Fruit fly (Drosophila melanogaster): Measurements from ENCODE around the gene Smr.

The Smr gene

dm6 chrX:12658999-12659560 lies 83.3 kb downstream of the Smr start, which contains the start of gene Tis11 (continued):
- TF ChIP-seq Trl (optimal IDR thresholded peaks at IDR 0.05) (peak in 1 of 2 experiments; percentile 4), Trl (GFP tag; optimal IDR thresholded peaks at IDR 0.05) (no peak), Pdp1 (GFP tag; optimal IDR thresholded peaks at IDR 0.05) (peak in 1 of 2 experiments; percentile 37), CG17186 (GFP tag; optimal IDR thresholded peaks at IDR 0.05) (peak; percentile 20), ttk (GFP tag; IDR thresholded peaks at IDR 0.05) (no peak), Hr51 (GFP tag; optimal IDR thresholded peaks at IDR 0.05) (no peak), CG9932 (GFP tag; IDR thresholded peaks at IDR 0.05) (peak; percentile 18; the same call in 1 of the 2 replicates), zf30C (GFP tag; optimal IDR thresholded peaks at IDR 0.05) (peak; percentile 87), mam (GFP tag; optimal IDR thresholded peaks at IDR 0.05) (peak; percentile 25), tio (GFP tag; optimal IDR thresholded peaks at IDR 0.05) (no peak), CG34422 (GFP tag; IDR thresholded peaks at IDR 0.05) (peak; percentile 34; the same call in 1 of the 3 replicates), Dip3 (GFP tag; optimal IDR thresholded peaks at IDR 0.05) (no peak), tin (GFP tag; optimal IDR thresholded peaks at IDR 0.05) (no peak), CG3163 (GFP tag; optimal IDR thresholded peaks at IDR 0.05) (peak; percentile 0), scrt (GFP tag; optimal IDR thresholded peaks at IDR 0.05) (no peak), CG6689 (GFP tag; IDR thresholded peaks at IDR 0.05) (no peak), sens (GFP tag) (peak; percentile 80), CG43689 (GFP tag; IDR thresholded peaks at IDR 0.05) (no peak), psq (GFP tag; optimal IDR thresholded peaks at IDR 0.05) (no peak), ato (GFP tag; IDR thresholded peaks at IDR 0.05; ENCODE audit: partially characterized antibody) (peak; percentile 57), CG12659 (GFP tag; optimal IDR thresholded peaks at IDR 0.05) (peak; percentile 66), B-H2 (GFP tag; optimal IDR thresholded peaks at IDR 0.05) (no peak), Ets65A (GFP tag) (peak; percentile 93), seq (GFP tag; IDR thresholded peaks at IDR 0.05) (no peak), CG3995 (GFP tag; optimal IDR thresholded peaks at IDR 0.05) (peak; percentile 41), nau (GFP tag; optimal IDR thresholded peaks at IDR 0.05) (no peak), CG14965 (GFP tag; optimal IDR thresholded peaks at IDR 0.05; ENCODE audit: borderline replicate concordance) (no peak), pita (GFP tag; optimal IDR thresholded peaks at IDR 0.05) (peak; percentile 77), CG34376 (GFP tag; optimal IDR thresholded peaks at IDR 0.05) (peak; percentile 58), CG17829 (tag; optimal IDR thresholded peaks at IDR 0.05) (peak; percentile 25), CG7745 (tag; optimal IDR thresholded peaks at IDR 0.05) (peak; percentile 23), nerfin-1 (tag; optimal IDR thresholded peaks at IDR 0.05) (no peak), CG16813 (GFP tag; IDR thresholded peaks at IDR 0.05; ENCODE audit: partially characterized antibody) (no peak), Sry-δ (GFP tag; optimal IDR thresholded peaks at IDR 0.05) (peak; percentile 69), nom (GFP tag; optimal IDR thresholded peaks at IDR 0.05) (peak; percentile 57), z (GFP tag; IDR thresholded peaks at IDR 0.05) (no peak), Ada2b (GFP tag; IDR thresholded peaks at IDR 0.05) (no peak), ap (GFP tag; IDR thresholded peaks at IDR 0.05) (no peak), dimm (GFP tag; IDR thresholded peaks at IDR 0.05) (no peak), Sin3A (optimal IDR thresholded peaks at IDR 0.05) (peak; percentile 88), cas (GFP tag; IDR thresholded peaks at IDR 0.05) (no peak), NFAT (GFP tag; IDR thresholded peaks at IDR 0.05) (peak; percentile 49), HLH54F (GFP tag; optimal IDR thresholded peaks at IDR 0.05) (peak; percentile 4), CG7271 (tag; optimal IDR thresholded peaks at IDR 0.05) (no peak), Fer1 (GFP tag; optimal IDR thresholded peaks at IDR 0.05) (peak; percentile 49), CG17612 (GFP tag; IDR thresholded peaks at IDR 0.05) (no peak), CG3065 (GFP tag; optimal IDR thresholded peaks at IDR 0.05) (no peak), CG1647 (GFP tag; optimal IDR thresholded peaks at IDR 0.05) (no peak), CG2116 (GFP tag; optimal IDR thresholded peaks at IDR 0.05) (peak; percentile 71), Ets97D (GFP tag; optimal IDR thresholded peaks at IDR 0.05) (peak; percentile 75), cato (GFP tag; optimal IDR thresholded peaks at IDR 0.05; ENCODE audit: borderline replicate concordance) (no peak), salm (tag; optimal IDR thresholded peaks at IDR 0.05) (peak; percentile 12)
